Fruit fly (Drosophila melanogaster): ENCODE results near the gene SCCRO.

SCCRO gene

dm6 chr3L:15538582-15539490 lies 24.4 kb upstream of the SCCRO start:
- no peak for TF ChIP-seq CG17801 (GFP tag; optimal IDR thresholded peaks at IDR 0.05; ENCODE audit: partially characterized antibody)

- TF ChIP-seq CG17801 (GFP tag; optimal IDR thresholded peaks at IDR 0.05; ENCODE audit: partially characterized antibody) = peak; percentile 17
Measured at dm6 chr3L:15539903-15540409, 23.3 kb upstream of the SCCRO start.

dm6 chr3L:15540682-15541081 lies 22.5 kb upstream of the SCCRO start:
- TF ChIP-seq CG17801 (GFP tag; optimal IDR thresholded peaks at IDR 0.05; ENCODE audit: partially characterized antibody) = no peak

- no peak for TF ChIP-seq CG17801 (GFP tag; optimal IDR thresholded peaks at IDR 0.05; ENCODE audit: partially characterized antibody)
Measured at dm6 chr3L:15541281-15541680, 21.9 kb upstream of the SCCRO start.

dm6 chr3L:15543049-15543448 lies 20.2 kb upstream of the SCCRO start:
- TF ChIP-seq CG17801 (GFP tag; optimal IDR thresholded peaks at IDR 0.05; ENCODE audit: partially characterized antibody) = peak; percentile 21

dm6 chr3L:15543467-15543866 lies 19.8 kb upstream of the SCCRO start:
- TF ChIP-seq CG17801 (GFP tag; optimal IDR thresholded peaks at IDR 0.05; ENCODE audit: partially characterized antibody) = no peak

- TF ChIP-seq CG17801 (GFP tag; optimal IDR thresholded peaks at IDR 0.05; ENCODE audit: partially characterized antibody) = no peak
Measured at dm6 chr3L:15544455-15545415, 18.5 kb upstream of the SCCRO start.

- TF ChIP-seq CG17801 (GFP tag; optimal IDR thresholded peaks at IDR 0.05; ENCODE audit: partially characterized antibody) = no peak
Measured at dm6 chr3L:15547187-15547790, 15.9 kb upstream of the SCCRO start.

- no peak for TF ChIP-seq CG17801 (GFP tag; optimal IDR thresholded peaks at IDR 0.05; ENCODE audit: partially characterized antibody)
Measured at dm6 chr3L:15548843-15549242, 14.4 kb upstream of the SCCRO start.

- peak; percentile 67 for TF ChIP-seq CG17801 (GFP tag; optimal IDR thresholded peaks at IDR 0.05; ENCODE audit: partially characterized antibody)
Measured at dm6 chr3L:15553993-15554644, 9.1 kb upstream of the SCCRO start, which contains the start of gene AGO2. Gene AGO2 (plus strand): TSS chr3L:15554113.

- TF ChIP-seq CG17801 (GFP tag; optimal IDR thresholded peaks at IDR 0.05; ENCODE audit: partially characterized antibody) = no peak
Measured at dm6 chr3L:15562727-15563057, 535 bp upstream of the SCCRO start.

- no peak for TF ChIP-seq CG17801 (GFP tag; optimal IDR thresholded peaks at IDR 0.05; ENCODE audit: partially characterized antibody)
Measured at dm6 chr3L:15563851-15564106, 552 bp downstream of the SCCRO start.

- TF ChIP-seq CG17801 (GFP tag; optimal IDR thresholded peaks at IDR 0.05; ENCODE audit: partially characterized antibody) = no peak
Measured at dm6 chr3L:15565829-15566433, 2.7 kb downstream of the SCCRO start, which contains the start of gene dop. Gene dop (plus strand): TSS chr3L:15566013.

dm6 chr3L:15566484-15566955 lies 3.3 kb downstream of the SCCRO start:
- TF ChIP-seq CG17801 (GFP tag; optimal IDR thresholded peaks at IDR 0.05; ENCODE audit: partially characterized antibody) = peak; percentile 54
